Worm (Caenorhabditis elegans): ENCODE results near the gene lbp-7.

- TF ChIP-seq blmp-1 (tag; optimal IDR thresholded peaks at IDR 0.05) (no peak), pqm-1 (tag; optimal IDR thresholded peaks at IDR 0.05) (no peak), ceh-88 (GFP tag; IDR thresholded peaks at IDR 0.05) (no peak), isw-1 (GFP tag; IDR thresholded peaks at IDR 0.05) (no peak), ceh-90 (tag; optimal IDR thresholded peaks at IDR 0.05) (no peak), mep-1 (tag; optimal IDR thresholded peaks at IDR 0.05) (no peak), rnt-1 (tag; optimal IDR thresholded peaks at IDR 0.05) (no peak), ceh-82 (tag; optimal IDR thresholded peaks at IDR 0.05) (no peak), lin-15B (tag; optimal IDR thresholded peaks at IDR 0.05) (no peak), nhr-28 (tag; optimal IDR thresholded peaks at IDR 0.05) (no peak)
These were observed 1.3 kb downstream of the lbp-7 start, which contains the start of gene T22G5.3 for ce11 chrV:13880607-13881006.

All from whole organism, L1 larva.